Fruit fly (Drosophila melanogaster) whole organism, embryonic: ENCODE results near the gene Notum.

ENCODE experiments used
- Adf1 ChIP-seq: fragments of 200-800 bp; sonication (Bioruptor generic); IDR thresholded peaks from 2 replicates; pipeline ENCODE4 v1.3.6; 2022; ENCODE audit warnings: missing biosample characterization, missing genetic modification characterization
- Asciz ChIP-seq: fragments of 200-800 bp; sonication (Bioruptor generic); optimal IDR thresholded peaks from 2 replicates; lab custom pipeline; 2017; ENCODE audit warnings: missing biosample characterization, mild to moderate bottlenecking, missing genetic modification characterization, missing genetic modification reagents
- Bgb ChIP-seq: fragments of 200-800 bp; sonication (Bioruptor generic); IDR thresholded peaks from 2 replicates; pipeline ENCODE4 v1.3.6; 2022; ENCODE audit warnings: missing biosample characterization, missing genetic modification characterization; ENCODE audit not compliant: partially characterized antibody
- C15 ChIP-seq: fragments of 200-800 bp; sonication (Bioruptor generic); IDR thresholded peaks from 3 replicates; pipeline ENCODE4 v1.3.6; 2022; ENCODE audit warnings: missing biosample characterization, missing genetic modification characterization
- CG10321 ChIP-seq: fragments of 200-800 bp; sonication (Bioruptor generic); IDR thresholded peaks from 2 replicates; pipeline ENCODE4 v1.3.6; 2022; ENCODE audit warnings: missing biosample characterization, missing genetic modification characterization
- CG10366 ChIP-seq: fragments of 200-800 bp; sonication (Bioruptor generic); IDR thresholded peaks from 2 replicates; pipeline ENCODE4 v1.3.6; 2022; ENCODE audit warnings: missing biosample characterization, missing genetic modification characterization
- CG11093 ChIP-seq: fragments of 200-800 bp; sonication (Bioruptor generic); IDR thresholded peaks from 3 replicates; pipeline ENCODE4 v1.3.6; 2022; ENCODE audit warnings: missing biosample characterization, missing genetic modification characterization
- CG1233 ChIP-seq: fragments of 200-800 bp; sonication (Bioruptor generic); optimal IDR thresholded peaks from 4 replicates; lab custom pipeline; 2018; ENCODE audit warnings: missing biosample characterization, mild to moderate bottlenecking, missing genetic modification characterization
- CG13296 ChIP-seq: fragments of 200-800 bp; sonication (Bioruptor generic); optimal IDR thresholded peaks from 3 replicates; lab custom pipeline; 2018; ENCODE audit warnings: missing biosample characterization, mild to moderate bottlenecking, missing genetic modification characterization
- CG14441 ChIP-seq: fragments of 200-800 bp; sonication (Bioruptor generic); IDR thresholded peaks from 2 replicates; pipeline ENCODE4 v1.3.6; 2022; ENCODE audit warnings: missing biosample characterization, missing genetic modification characterization
- CG14710 ChIP-seq: fragments of 200-800 bp; sonication (Bioruptor generic); optimal IDR thresholded peaks from 3 replicates; lab custom pipeline; 2019; ENCODE audit warnings: missing biosample characterization, mild to moderate bottlenecking, missing genetic modification characterization, moderate library complexity
- CG15696 ChIP-seq: fragments of 200-800 bp; sonication (Bioruptor generic); optimal IDR thresholded peaks from 2 replicates; lab custom pipeline; 2019; ENCODE audit warnings: missing biosample characterization, mild to moderate bottlenecking, missing genetic modification characterization, moderate library complexity
- CG1603 ChIP-seq: fragments of 200-800 bp; sonication (Bioruptor generic); optimal IDR thresholded peaks from 2 replicates; lab custom pipeline; 2019; ENCODE audit warnings: missing biosample characterization, mild to moderate bottlenecking, missing genetic modification characterization, moderate library complexity
- CG16813 ChIP-seq: fragments of 200-800 bp; sonication (Bioruptor generic); IDR thresholded peaks from 3 replicates; pipeline ENCODE4 v1.3.6; 2022; ENCODE audit warnings: missing biosample characterization, missing genetic modification characterization; ENCODE audit not compliant: partially characterized antibody
- CG17361 ChIP-seq: fragments of 200-800 bp; sonication (Bioruptor generic); IDR thresholded peaks from 3 replicates; pipeline ENCODE4 v1.3.6; 2022; ENCODE audit warnings: missing biosample characterization, missing genetic modification characterization
- CG30431 ChIP-seq: fragments of 200-800 bp; sonication (Bioruptor generic); optimal IDR thresholded peaks from 2 replicates; lab custom pipeline; 2017; ENCODE audit warnings: missing biosample characterization, missing genetic modification characterization
- CG32767 ChIP-seq: fragments of 200-800 bp; sonication (Bioruptor generic); IDR thresholded peaks from 2 replicates; pipeline ENCODE4 v1.3.6; 2022; ENCODE audit warnings: missing biosample characterization, missing genetic modification characterization
- CG33213 ChIP-seq: fragments of 200-800 bp; sonication (Bioruptor generic); optimal IDR thresholded peaks from 3 replicates; lab custom pipeline; 2016; ENCODE audit warnings: missing biosample characterization, missing genetic modification characterization
- CG34376 ChIP-seq: fragments of 200-800 bp; sonication (Bioruptor generic); optimal IDR thresholded peaks from 2 replicates; lab custom pipeline; 2018; ENCODE audit warnings: missing biosample characterization, mild to moderate bottlenecking, missing genetic modification characterization
- CG34422 ChIP-seq: fragments of 200-800 bp; sonication (Bioruptor generic); IDR thresholded peaks from 3 replicates; pipeline ENCODE4 v1.3.6; 2022; ENCODE audit warnings: missing biosample characterization, missing genetic modification characterization
- CG4820 ChIP-seq: fragments of 200-800 bp; sonication (Bioruptor generic); optimal IDR thresholded peaks from 3 replicates; lab custom pipeline; 2016; ENCODE audit warnings: missing biosample characterization, missing genetic modification characterization
- CG6254 ChIP-seq: fragments of 200-800 bp; sonication (Bioruptor generic); optimal IDR thresholded peaks from 3 replicates; lab custom pipeline; 2017; ENCODE audit warnings: mild to moderate bottlenecking, missing biosample characterization, missing genetic modification reagents, missing genetic modification characterization
- CG6689 ChIP-seq: fragments of 200-800 bp; sonication (Bioruptor generic); IDR thresholded peaks from 2 replicates; pipeline ENCODE4 v1.3.6; 2022; ENCODE audit warnings: missing biosample characterization, missing genetic modification characterization
- CG6791 ChIP-seq: fragments of 200-800 bp; sonication (Bioruptor generic); IDR thresholded peaks from 3 replicates; pipeline ENCODE4 v1.3.6; 2022; ENCODE audit warnings: missing biosample characterization, missing genetic modification characterization; ENCODE audit not compliant: partially characterized antibody
- CG7839 ChIP-seq: fragments of 200-800 bp; sonication (Bioruptor generic); optimal IDR thresholded peaks from 3 replicates; lab custom pipeline; 2018; ENCODE audit warnings: missing biosample characterization, mild to moderate bottlenecking, missing genetic modification characterization, moderate library complexity
- CG9215 ChIP-seq: fragments of 200-800 bp; sonication (Bioruptor generic); IDR thresholded peaks from 2 replicates; pipeline ENCODE4 v1.3.6; 2022; ENCODE audit warnings: missing biosample characterization, missing genetic modification characterization
- CG9797 ChIP-seq: fragments of 200-800 bp; sonication (Bioruptor generic); optimal IDR thresholded peaks from 3 replicates; lab custom pipeline; 2018; ENCODE audit warnings: missing biosample characterization, mild to moderate bottlenecking, missing genetic modification characterization
- E2f2 ChIP-seq: fragments of 200-800 bp; sonication (Bioruptor generic); IDR thresholded peaks from 2 replicates; pipeline ENCODE4 v1.3.6; 2022; ENCODE audit warnings: missing biosample characterization, missing genetic modification characterization
- Gsc ChIP-seq: fragments of 200-800 bp; sonication (Bioruptor generic); IDR thresholded peaks from 2 replicates; pipeline ENCODE4 v1.3.6; 2022; ENCODE audit warnings: missing biosample characterization, missing genetic modification characterization
- Gug ChIP-seq: fragments of 200-800 bp; sonication (Bioruptor generic); IDR thresholded peaks from 4 replicates; pipeline ENCODE4 v1.3.6; 2022; ENCODE audit warnings: missing biosample characterization, missing genetic modification characterization
- HLH3B ChIP-seq: fragments of 200-800 bp; sonication (Bioruptor generic); IDR thresholded peaks from 2 replicates; pipeline ENCODE4 v1.3.6; 2022; ENCODE audit warnings: missing biosample characterization, missing genetic modification characterization
- Hr51 ChIP-seq, 2 experiments: fragments of 200-800 bp; sonication (Bioruptor generic); optimal IDR thresholded peaks; 2 replicates in 1 of 2; 3 replicates in 1 of 2; lab custom pipeline; 2016 to 2018; ENCODE audit warnings: missing biosample characterization in 2 of 2, missing genetic modification characterization in 2 of 2, mild to moderate bottlenecking in 1 of 2, moderate library complexity in 1 of 2
- Kr ChIP-seq: fragments of 200-800 bp; sonication (Bioruptor generic); optimal IDR thresholded peaks from 2 replicates; lab custom pipeline; 2017; ENCODE audit warnings: missing biosample characterization, mild to moderate bottlenecking, missing genetic modification characterization
- Rx ChIP-seq: fragments of 200-800 bp; sonication (Bioruptor generic); IDR thresholded peaks from 2 replicates; pipeline ENCODE4 v1.3.6; 2022; ENCODE audit warnings: missing biosample characterization, missing genetic modification characterization
- Scr ChIP-seq: fragments of 200-800 bp; sonication (Bioruptor generic); IDR thresholded peaks from 2 replicates; pipeline ENCODE4 v1.3.6; 2022; ENCODE audit warnings: missing biosample characterization, missing genetic modification characterization; ENCODE audit not compliant: partially characterized antibody
- Sox102F ChIP-seq: fragments of 200-800 bp; sonication (Bioruptor generic); optimal IDR thresholded peaks from 2 replicates; lab custom pipeline; 2018; ENCODE audit warnings: missing biosample characterization, mild to moderate bottlenecking, missing genetic modification characterization, moderate library complexity
- Sry-β ChIP-seq: fragments of 200-800 bp; sonication (Bioruptor generic); optimal IDR thresholded peaks from 2 replicates; lab custom pipeline; 2018; ENCODE audit warnings: missing biosample characterization, mild to moderate bottlenecking, missing genetic modification characterization, moderate library complexity
- ase ChIP-seq: fragments of 200-800 bp; sonication (Bioruptor generic); IDR thresholded peaks from 3 replicates; pipeline ENCODE4 v1.3.6; 2022; ENCODE audit warnings: missing biosample characterization, missing genetic modification characterization
- bigmax ChIP-seq: fragments of 200-800 bp; sonication (Bioruptor generic); optimal IDR thresholded peaks from 2 replicates; lab custom pipeline; 2018; ENCODE audit warnings: missing biosample characterization, mild to moderate bottlenecking, missing genetic modification characterization
- bsh ChIP-seq, 2 experiments: fragments of 200-800 bp; sonication (Bioruptor generic); optimal IDR thresholded peaks; 2 replicates each; lab custom pipeline; 2017 to 2018; ENCODE audit warnings: mild to moderate bottlenecking in 2 of 2, missing biosample characterization in 2 of 2, missing genetic modification characterization in 2 of 2, moderate library complexity in 1 of 2
- btn ChIP-seq: fragments of 200-800 bp; sonication (Bioruptor generic); optimal IDR thresholded peaks from 2 replicates; lab custom pipeline; 2016; ENCODE audit warnings: missing biosample characterization, missing genetic modification characterization
- chm ChIP-seq: fragments of 200-800 bp; sonication (Bioruptor generic); IDR thresholded peaks from 2 replicates; pipeline ENCODE4 v1.3.6; 2022; ENCODE audit warnings: missing biosample characterization, missing genetic modification characterization
- emc ChIP-seq: fragments of 200-800 bp; sonication (Bioruptor generic); optimal IDR thresholded peaks from 2 replicates; lab custom pipeline; 2016; ENCODE audit warnings: missing biosample characterization, missing genetic modification characterization
- gce ChIP-seq: fragments of 200-800 bp; sonication (Bioruptor generic); IDR thresholded peaks from 3 replicates; pipeline ENCODE4 v1.3.6; 2022; ENCODE audit warnings: missing biosample characterization, missing genetic modification characterization
- inv ChIP-seq: fragments of 200-800 bp; sonication (Bioruptor generic); IDR thresholded peaks from 2 replicates; pipeline ENCODE4 v1.3.6; 2022; ENCODE audit warnings: missing biosample characterization, missing genetic modification characterization; ENCODE audit not compliant: partially characterized antibody
- otp ChIP-seq: fragments of 200-800 bp; sonication (Bioruptor generic); IDR thresholded peaks from 3 replicates; pipeline ENCODE4, ENCODE4 v1.3.6; 2022; ENCODE audit warnings: missing biosample characterization, missing genetic modification characterization
- p53 ChIP-seq: fragments of 200-800 bp; sonication (Bioruptor generic); optimal IDR thresholded peaks from 2 replicates; lab custom pipeline; 2016; ENCODE audit warnings: missing biosample characterization, missing genetic modification characterization
- pros ChIP-seq: fragments of 200-800 bp; sonication (Bioruptor generic); optimal IDR thresholded peaks from 3 replicates; lab custom pipeline; 2019; ENCODE audit warnings: missing biosample characterization, mild to moderate bottlenecking, missing genetic modification characterization, moderate library complexity
- repo ChIP-seq: fragments of 200-800 bp; sonication (Bioruptor generic); optimal IDR thresholded peaks from 2 replicates; lab custom pipeline; 2016; ENCODE audit warnings: missing biosample characterization, missing genetic modification characterization
- row ChIP-seq: fragments of 200-800 bp; sonication (Bioruptor generic); IDR thresholded peaks from 3 replicates; pipeline ENCODE4 v1.3.6; 2022; ENCODE audit warnings: missing biosample characterization, missing genetic modification characterization
- salm ChIP-seq: fragments of 200-800 bp; sonication (Bioruptor generic); optimal IDR thresholded peaks from 2 replicates; lab custom pipeline; 2018; ENCODE audit warnings: missing biosample characterization, mild to moderate bottlenecking, missing genetic modification characterization

The Notum gene

DNA sequence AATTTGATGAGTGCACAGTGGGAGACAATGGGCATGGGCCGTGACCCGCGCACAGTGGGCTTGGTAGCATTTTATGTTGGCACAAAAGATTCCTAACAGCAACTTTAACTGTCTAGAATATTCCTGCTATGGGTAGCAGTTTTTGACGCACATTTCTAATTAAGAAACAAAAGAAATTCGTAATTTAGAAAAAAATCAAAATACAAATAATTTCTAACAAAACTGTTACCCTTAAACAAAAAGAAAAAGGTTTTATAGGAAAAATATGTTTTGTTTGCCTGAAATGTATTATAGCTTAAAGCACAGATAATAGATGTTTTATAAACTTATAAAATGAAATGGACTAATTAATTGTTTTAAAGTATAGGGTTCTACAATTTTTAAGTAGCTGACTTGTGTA, 6.4 kb upstream of the Notum start (continued):
- TF ChIP-seq E2f2 (no peak), repo (GFP tag; lab: Kevin White, UChicago) (no peak), Adf1 (GFP tag; lab: Robert Waterston, UW) (no peak), CG7839 (tag; lab: Kevin White, UChicago) (no peak), gce (GFP tag; lab: Robert Waterston, UW) (no peak), CG10366 (no peak), HLH3B (GFP tag; lab: Robert Waterston, UW) (no peak), Rx (GFP tag; lab: Robert Waterston, UW) (no peak), CG17361 (GFP tag; lab: Robert Waterston, UW) (peak; percentile 70; the same call in 2 of the 3 replicates), CG13296 (no peak), CG16813 (GFP tag; lab: Robert Waterston, UW) (no peak), CG14710 (tag; lab: Kevin White, UChicago) (peak; percentile 60), CG30431 (GFP tag; lab: Kevin White, UChicago) (no peak), salm (tag; lab: Kevin White, UChicago) (no peak), Sox102F (GFP tag; lab: Kevin White, UChicago) (no peak), pros (GFP tag; lab: Kevin White, UChicago) (no peak), emc (GFP tag; lab: Kevin White, UChicago) (no peak), ase (no peak), Bgb (GFP tag; lab: Robert Waterston, UW) (no peak), CG33213 (no peak), p53 (GFP tag; lab: Kevin White, UChicago) (no peak), CG15696 (peak; percentile 14), row (GFP tag; lab: Robert Waterston, UW) (0 out of 3 replicates have a peak, but pooled peaks have one; percentile 24), Sry-β (GFP tag; lab: Kevin White, UChicago) (no peak), CG10321 (GFP tag; lab: Robert Waterston, UW) (no peak), CG11093 (GFP tag; lab: Robert Waterston, UW) (no peak), CG9215 (no peak), Gug (GFP tag; lab: Robert Waterston, UW) (0 out of 4 replicates have a peak, but pooled peaks have one; percentile 12), CG14441 (GFP tag; lab: Robert Waterston, UW) (no peak), CG34376 (GFP tag; lab: Kevin White, UChicago) (no peak), bigmax (GFP tag; lab: Kevin White, UChicago) (no peak), CG1603 (tag; lab: Kevin White, UChicago) (no peak), CG6689 (peak; percentile 12; the same call in 1 of the 2 replicates), btn (GFP tag; lab: Kevin White, UChicago) (no peak), Scr (no peak), CG4820 (GFP tag; lab: Kevin White, UChicago) (peak; percentile 40), Kr (GFP tag; lab: Kevin White, UChicago) (no peak), Hr51 (GFP tag; optimal IDR thresholded peaks at IDR 0.05; lab: Kevin White, UChicago) (no peak), Gsc (no peak), chm (no peak), C15 (GFP tag; lab: Robert Waterston, UW) (no peak), otp (GFP tag; lab: Robert Waterston, UW) (no peak), CG32767 (GFP tag; lab: Robert Waterston, UW) (no peak), CG34422 (GFP tag; lab: Robert Waterston, UW) (no peak), CG6254 (GFP tag; lab: Kevin White, UChicago) (peak; percentile 15), CG6791 (no peak), CG9797 (GFP tag; lab: Kevin White, UChicago) (no peak), bsh (GFP tag; optimal IDR thresholded peaks at IDR 0.05; lab: Kevin White, UChicago) (no peak), Asciz (GFP tag; lab: Kevin White, UChicago) (no peak), CG1233 (GFP tag; lab: Kevin White, UChicago) (no peak), inv (no peak)
